Worm (Caenorhabditis elegans) whole organism, L3 larva: ENCODE results near the gene top-2.

Experiments used
- R02D3.7 ChIP-seq: fragments of 150-350 bp; optimal IDR thresholded peaks from 2 replicates; lab custom pipeline; 2014; ENCODE audit warnings: missing biosample characterization, missing genetic modification characterization
- aly-2 ChIP-seq: fragments of 150-350 bp; optimal IDR thresholded peaks from 2 replicates; lab custom pipeline; 2014; ENCODE audit warnings: missing biosample characterization, missing genetic modification characterization
- ama-1 ChIP-seq: fragments of 150-350 bp; optimal IDR thresholded peaks from 2 replicates; lab custom pipeline; 2018
- ceh-16 ChIP-seq: sonication (generic microtip); optimal IDR thresholded peaks from 2 replicates; lab custom pipeline; 2017; ENCODE audit warnings: missing biosample characterization, missing genetic modification characterization
- ceh-28 ChIP-seq: fragments of 150-350 bp; optimal IDR thresholded peaks from 2 replicates; lab custom pipeline; 2014; ENCODE audit warnings: missing biosample characterization, missing genetic modification reagents, missing genetic modification characterization
- ceh-82 ChIP-seq: fragments of 150-350 bp; optimal IDR thresholded peaks from 2 replicates; lab custom pipeline; 2014; ENCODE audit warnings: missing biosample characterization, missing genetic modification characterization
- ceh-9 ChIP-seq: sonication (generic microtip); optimal IDR thresholded peaks from 2 replicates; lab custom pipeline; 2018; ENCODE audit warnings: missing biosample characterization, missing genetic modification characterization
- daf-12 ChIP-seq: fragments of 150-350 bp; optimal IDR thresholded peaks from 2 replicates; lab custom pipeline; 2014; ENCODE audit warnings: missing biosample characterization, missing genetic modification reagents, missing genetic modification characterization
- egl-27 ChIP-seq: sonication (generic microtip); optimal IDR thresholded peaks from 4 replicates; lab custom pipeline; 2017; ENCODE audit warnings: missing biosample characterization, missing genetic modification reagents, missing genetic modification characterization
- elt-1 ChIP-seq: fragments of 150-350 bp; optimal IDR thresholded peaks from 2 replicates; lab custom pipeline; 2014; ENCODE audit warnings: missing biosample characterization, missing genetic modification characterization
- elt-2 ChIP-seq: sonication (generic microtip); optimal IDR thresholded peaks from 2 replicates; lab custom pipeline; 2016; ENCODE audit warnings: missing genetic modification reagents, mild to moderate bottlenecking, missing genetic modification characterization, missing compliant biosample characterization
- elt-3 ChIP-seq, 3 experiments: fragments of 150-350 bp in 1 of 3; sonication (generic microtip) in 2 of 3; optimal IDR thresholded peaks; 2 replicates in 2 of 3; 4 replicates in 1 of 3; lab custom pipeline; 2014 to 2017; ENCODE audit warnings: missing biosample characterization in 3 of 3, missing genetic modification characterization in 3 of 3
- fkh-10 ChIP-seq: sonication (generic microtip); optimal IDR thresholded peaks from 2 replicates; lab custom pipeline; 2017; ENCODE audit warnings: missing biosample characterization, missing genetic modification reagents, missing genetic modification characterization
- fkh-2 ChIP-seq: fragments of 150-350 bp; optimal IDR thresholded peaks from 2 replicates; lab custom pipeline; 2014; ENCODE audit warnings: missing biosample characterization, missing genetic modification reagents, missing genetic modification characterization
- fos-1 ChIP-seq: fragments of 150-350 bp; optimal IDR thresholded peaks from 2 replicates; lab custom pipeline; 2014; ENCODE audit warnings: missing biosample characterization, missing genetic modification characterization
- lin-39 ChIP-seq: fragments of 150-350 bp; optimal IDR thresholded peaks from 2 replicates; lab custom pipeline; 2018; ENCODE audit warnings: missing biosample characterization, missing genetic modification reagents, missing genetic modification characterization
- mdl-1 ChIP-seq: fragments of 150-350 bp; optimal IDR thresholded peaks from 2 replicates; lab custom pipeline; 2014; ENCODE audit warnings: missing biosample characterization, missing genetic modification characterization
- mml-1 ChIP-seq: fragments of 150-350 bp; sonication (generic microtip); optimal IDR thresholded peaks from 3 replicates; lab custom pipeline; 2014; ENCODE audit warnings: missing biosample characterization, missing genetic modification characterization
- nfya-1 ChIP-seq: sonication (generic microtip); optimal IDR thresholded peaks from 2 replicates; lab custom pipeline; 2017; ENCODE audit warnings: missing genetic modification characterization, mild to moderate bottlenecking, missing compliant biosample characterization, antibody characterized with exemption, moderate library complexity; ENCODE audit not compliant: insufficient read depth
- nhr-11 ChIP-seq: fragments of 150-350 bp; optimal IDR thresholded peaks from 2 replicates; lab custom pipeline; 2014; ENCODE audit warnings: missing biosample characterization, missing genetic modification characterization
- nhr-12 ChIP-seq: fragments of 150-350 bp; optimal IDR thresholded peaks from 2 replicates; lab custom pipeline; 2014; ENCODE audit warnings: missing biosample characterization, missing genetic modification characterization
- nhr-23 ChIP-seq: fragments of 150-350 bp; optimal IDR thresholded peaks from 2 replicates; lab custom pipeline; 2014; ENCODE audit warnings: missing biosample characterization, missing genetic modification reagents, missing genetic modification characterization
- nhr-25 ChIP-seq: sonication (generic microtip); optimal IDR thresholded peaks from 2 replicates; lab custom pipeline; 2017; ENCODE audit warnings: missing biosample characterization, missing genetic modification characterization
- nhr-28 ChIP-seq: fragments of 150-350 bp; optimal IDR thresholded peaks from 2 replicates; lab custom pipeline; 2014; ENCODE audit warnings: missing biosample characterization, missing genetic modification characterization
- nhr-67 ChIP-seq: fragments of 150-350 bp; optimal IDR thresholded peaks from 2 replicates; lab custom pipeline; 2014; ENCODE audit warnings: missing biosample characterization, missing genetic modification characterization
- pha-4 ChIP-seq: fragments of 150-350 bp; optimal IDR thresholded peaks from 2 replicates; lab custom pipeline; 2014; ENCODE audit warnings: missing biosample characterization, missing genetic modification reagents, missing genetic modification characterization
- pqm-1 ChIP-seq: fragments of 150-350 bp; optimal IDR thresholded peaks from 2 replicates; lab custom pipeline; 2017; ENCODE audit warnings: missing biosample characterization, missing genetic modification characterization, inconsistent platforms
- sea-2 ChIP-seq: fragments of 150-350 bp; sonication (generic microtip); optimal IDR thresholded peaks from 4 replicates; lab custom pipeline; 2014; ENCODE audit warnings: missing biosample characterization, missing genetic modification reagents, missing genetic modification characterization
- skn-1 ChIP-seq: fragments of 150-350 bp; optimal IDR thresholded peaks from 2 replicates; lab custom pipeline; 2014; ENCODE audit warnings: missing biosample characterization, missing genetic modification characterization
- snpc-4 ChIP-seq: fragments of 150-350 bp; optimal IDR thresholded peaks from 2 replicates; lab custom pipeline; 2014; ENCODE audit warnings: missing biosample characterization, missing genetic modification characterization
- tbx-2 ChIP-seq: sonication (generic microtip); optimal IDR thresholded peaks from 2 replicates; lab custom pipeline; 2016; ENCODE audit warnings: mild to moderate bottlenecking, missing genetic modification characterization, missing compliant biosample characterization
- unc-39 ChIP-seq: sonication (generic microtip); optimal IDR thresholded peaks from 4 replicates; lab custom pipeline; 2017; ENCODE audit warnings: missing biosample characterization, missing genetic modification characterization
- unc-62 ChIP-seq: fragments of 150-350 bp; sonication (generic microtip); optimal IDR thresholded peaks from 4 replicates; lab custom pipeline; 2014; ENCODE audit warnings: missing biosample characterization, missing genetic modification reagents, missing genetic modification characterization

Gene top-2

DNA sequence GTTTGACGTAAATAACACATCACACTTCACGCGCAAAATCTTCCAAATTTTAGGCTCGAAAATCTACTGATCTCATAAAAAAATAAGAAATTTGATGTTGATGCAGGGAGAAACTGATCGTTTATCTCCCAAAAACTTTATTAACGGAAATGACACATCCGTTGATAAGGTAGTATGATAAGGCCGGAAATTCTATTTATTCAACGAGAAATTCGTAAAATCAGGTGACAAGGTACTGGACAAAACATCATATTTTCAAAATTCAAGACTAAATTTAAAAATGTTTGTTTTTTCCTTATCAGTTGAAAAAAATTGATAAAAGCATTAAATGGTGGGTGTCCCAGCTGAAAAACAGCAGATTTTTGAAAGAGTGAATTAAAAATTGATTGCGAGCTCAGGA, 15.1 kb upstream of the top-2 start:
- TF ChIP-seq elt-2 (tag; lab: Kevin White, UChicago) (peak; percentile 52), ceh-16 (no peak), pha-4 (no peak), ceh-28 (tag; lab: Kevin White, UChicago) (no peak), pqm-1 (tag; lab: Kevin White, UChicago) (peak; percentile 39)

DNA sequence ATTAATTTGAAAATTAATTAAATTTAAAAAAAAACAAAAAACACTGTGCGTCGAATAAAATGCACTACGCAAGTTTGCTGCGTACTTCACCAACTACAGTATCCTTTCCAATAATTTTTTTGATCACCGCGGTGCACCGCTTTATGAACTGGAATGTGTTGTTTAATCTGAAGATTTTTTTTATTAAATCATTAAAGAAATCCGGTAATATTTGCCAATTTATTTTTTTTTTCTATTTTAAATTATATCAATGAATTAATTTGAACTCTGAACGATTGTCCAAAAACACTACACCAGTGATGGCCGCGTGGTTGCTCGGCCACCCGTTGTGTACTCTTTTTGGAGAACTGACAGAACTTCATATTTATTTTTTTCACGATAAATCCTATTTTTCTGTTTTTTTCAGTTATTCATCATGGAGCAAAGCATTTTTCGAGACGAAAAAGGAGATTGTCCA, 14.3 kb upstream of the top-2 start, which contains the start of gene K12D12.5:
TSS of gene K12D12.5 (plus strand) at position 407 of the 457 bp plus-strand sequence.
- TF ChIP-seq mdl-1 (tag; lab: Kevin White, UChicago) = no peak

DNA sequence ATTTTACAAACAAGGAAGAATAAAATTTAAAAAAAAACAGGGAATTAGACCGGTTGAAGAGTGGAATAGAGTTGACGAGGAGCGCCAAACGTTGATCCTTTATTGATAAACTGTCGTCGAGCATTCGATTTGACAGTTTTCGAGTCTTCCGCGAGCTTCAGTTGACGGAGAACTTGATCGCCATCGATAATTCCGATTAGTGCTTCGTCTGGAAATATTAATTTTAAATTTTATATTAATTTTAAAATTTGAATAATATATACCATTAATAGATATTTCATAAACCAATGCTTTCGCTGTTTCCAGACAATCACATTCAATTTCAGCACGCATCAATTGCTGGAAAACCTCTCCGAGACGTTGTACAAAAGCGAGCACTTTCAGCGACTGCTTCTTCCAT, 9.3 kb upstream of the top-2 start, which contains the start of gene K12D12.4:
TSS of gene K12D12.4 (minus strand) at position 101 of the 400 bp plus-strand sequence.
- no peak for TF ChIP-seq fkh-2 (tag; lab: Kevin White, UChicago)
- TF ChIP-seq mdl-1 (tag; lab: Kevin White, UChicago) = no peak
- TF ChIP-seq nhr-28 (tag; lab: Kevin White, UChicago) = no peak
- TF ChIP-seq nhr-11 = no peak
- TF ChIP-seq fkh-10 (GFP tag; lab: Kevin White, UChicago) = no peak
- TF ChIP-seq ceh-82 = no peak
- no peak for TF ChIP-seq R02D3.7
- TF ChIP-seq snpc-4 = no peak
- no peak for TF ChIP-seq daf-12 (tag; lab: Kevin White, UChicago)
- TF ChIP-seq pqm-1 (tag; lab: Kevin White, UChicago) = no peak
- TF ChIP-seq elt-3 (tag; optimal IDR thresholded peaks at IDR 0.05; lab: Kevin White, UChicago) = no peak

DNA sequence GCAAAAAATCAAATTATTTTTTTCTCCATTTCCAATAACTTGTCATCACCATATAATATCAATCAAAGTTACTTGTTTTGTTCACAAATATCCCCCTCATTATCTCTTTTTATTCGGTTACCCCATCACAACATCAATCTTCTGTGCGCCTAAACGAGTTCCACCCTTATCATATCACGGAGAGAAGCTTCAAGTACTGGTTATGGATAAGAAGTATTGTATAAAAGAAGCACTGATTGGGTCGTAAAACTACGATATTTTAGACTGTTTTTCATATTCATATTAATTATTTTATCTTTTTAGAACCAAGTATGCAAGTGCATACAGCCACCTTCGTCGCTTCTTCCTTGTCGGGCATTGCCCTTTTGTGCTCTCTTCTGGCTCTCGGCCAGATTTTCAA, 6.7 kb upstream of the top-2 start, which contains the start of gene col-84:
TSS of gene col-84 (plus strand) at position 301 of the 400 bp plus-strand sequence.
- TF ChIP-seq snpc-4 = no peak
- no peak for TF ChIP-seq sea-2 (GFP tag; lab: Kevin White, UChicago)
- no peak for TF ChIP-seq pqm-1 (tag; lab: Kevin White, UChicago)
- no peak for TF ChIP-seq elt-2 (tag; lab: Kevin White, UChicago)
- TF ChIP-seq tbx-2 (tag; lab: Kevin White, UChicago) = no peak
- TF ChIP-seq nhr-23 (tag; lab: Kevin White, UChicago) = no peak

DNA sequence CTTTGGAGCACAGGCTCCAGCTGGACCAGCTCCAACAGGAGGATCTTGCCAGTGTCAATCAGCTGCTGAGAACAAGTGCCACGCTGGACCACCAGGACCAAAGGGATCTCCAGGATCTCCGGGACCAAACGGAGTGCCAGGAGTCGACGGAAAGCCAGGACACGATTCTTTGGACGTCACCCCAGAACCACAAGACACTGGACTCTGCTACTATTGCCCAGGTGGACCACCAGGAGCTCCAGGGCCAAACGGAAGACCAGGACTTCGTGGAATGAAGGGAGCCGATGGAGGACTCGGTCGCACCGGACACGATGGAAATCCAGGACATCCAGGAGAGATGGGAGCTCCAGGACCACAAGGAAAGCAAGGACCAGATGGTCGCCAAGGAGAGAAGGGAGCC, 6.1 kb upstream of the top-2 start:
- TF ChIP-seq skn-1 (tag; lab: Kevin White, UChicago) (no peak), fos-1 (tag; lab: Kevin White, UChicago) (no peak), daf-12 (tag; lab: Kevin White, UChicago) (no peak)

DNA sequence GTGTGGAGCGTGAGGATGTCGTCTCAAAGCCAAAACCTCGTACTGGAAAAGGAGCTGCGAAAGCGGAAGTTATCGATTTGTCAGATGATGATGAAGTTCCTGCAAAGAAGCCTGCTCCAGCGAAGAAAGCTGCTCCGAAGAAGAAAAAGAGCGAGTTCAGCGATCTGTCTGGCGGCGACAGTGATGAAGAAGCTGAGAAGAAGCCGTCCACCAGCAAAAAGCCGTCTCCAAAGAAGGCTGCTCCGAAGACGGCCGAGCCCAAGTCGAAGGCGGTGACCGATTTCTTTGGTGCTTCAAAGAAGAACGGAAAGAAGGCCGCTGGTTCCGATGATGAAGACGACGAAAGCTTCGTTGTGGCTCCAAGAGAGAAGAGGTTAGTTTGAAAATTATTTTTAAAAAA, 4.8 kb downstream of the top-2 start:
- TF ChIP-seq egl-27 = no peak
- TF ChIP-seq unc-62 (GFP tag; lab: Kevin White, UChicago) = no peak
- no peak for TF ChIP-seq snpc-4
- TF ChIP-seq unc-39 (tag; lab: Kevin White, UChicago) = no peak
- no peak for TF ChIP-seq nhr-12 (tag; lab: Kevin White, UChicago)
- no peak for TF ChIP-seq nfya-1 (tag; lab: Kevin White, UChicago)

DNA sequence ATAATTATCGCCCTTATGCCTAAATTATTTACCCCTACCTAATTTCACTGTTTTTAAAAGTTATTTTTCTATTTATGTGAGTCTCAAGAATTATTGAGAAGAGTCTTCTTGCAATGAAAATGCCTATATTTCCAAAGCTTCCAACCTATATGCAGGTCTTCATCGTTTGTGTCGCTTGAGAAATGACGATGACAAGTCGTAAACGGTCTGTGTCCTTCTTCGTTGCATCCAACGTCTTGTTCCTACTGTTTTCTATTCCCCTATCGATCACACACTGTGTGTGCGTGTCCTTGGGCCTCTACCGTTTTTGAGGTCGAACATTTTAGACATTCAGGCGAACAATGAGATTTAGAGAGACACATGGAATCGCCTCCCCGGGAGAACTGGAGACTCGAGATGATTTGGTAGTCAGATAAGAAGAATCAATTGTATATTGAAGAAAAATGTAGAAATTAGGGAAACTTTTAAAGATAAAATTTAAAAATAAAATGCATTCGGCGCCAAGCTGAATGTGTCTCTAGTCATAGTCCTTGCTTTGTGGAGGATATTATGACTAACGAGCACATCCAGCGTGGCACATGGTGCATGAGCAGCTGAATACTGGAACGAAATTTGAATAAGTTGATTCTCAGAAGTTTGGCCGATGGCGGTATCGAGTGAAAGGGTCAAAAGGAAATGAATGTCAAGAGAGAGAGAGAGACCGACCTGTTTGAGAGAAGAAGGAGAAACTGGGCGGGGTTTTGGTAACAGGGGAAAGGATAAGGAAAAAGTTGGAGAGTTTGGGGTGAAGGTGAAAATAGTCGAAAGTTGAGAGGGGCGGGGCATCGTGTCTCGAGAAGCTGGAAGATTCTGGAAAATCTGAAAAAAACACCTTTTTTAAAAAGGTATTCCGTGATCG, 5.8 kb downstream of the top-2 start:
- TF ChIP-seq nhr-25 (tag; lab: Kevin White, UChicago) (peak; percentile 86), ama-1 (lab: Kevin White, UChicago) (peak; percentile 34), nhr-28 (tag; lab: Kevin White, UChicago) (no peak), sea-2 (GFP tag; lab: Kevin White, UChicago) (no peak), lin-39 (tag; lab: Kevin White, UChicago) (no peak), nhr-23 (tag; lab: Kevin White, UChicago) (peak; percentile 33), ceh-82 (no peak), nhr-67 (no peak), ceh-28 (tag; lab: Kevin White, UChicago) (no peak), R02D3.7 (no peak), ceh-9 (tag; lab: Kevin White, UChicago) (no peak), nfya-1 (tag; lab: Kevin White, UChicago) (no peak), elt-1 (tag; lab: Kevin White, UChicago) (no peak), tbx-2 (tag; lab: Kevin White, UChicago) (no peak), daf-12 (tag; lab: Kevin White, UChicago) (no peak), nhr-12 (tag; lab: Kevin White, UChicago) (no peak), mml-1 (tag; lab: Kevin White, UChicago) (no peak), aly-2 (tag; lab: Kevin White, UChicago) (peak; percentile 56)
